Worm (Caenorhabditis elegans) whole organism, mixed stage, embryonic: ENCODE data around the gene K07F5.15.
A peak's percentile ranks its signal among the peaks of the same experiment; 100 is the strongest.

Experiments
- M03D4.4 ChIP-seq: sonication (generic microtip); optimal IDR thresholded peaks from 2 replicates; lab custom pipeline; 2017; ENCODE audit warnings: mild to moderate bottlenecking, missing genetic modification characterization, missing compliant biosample characterization
- bed-3 ChIP-seq: fragments of 200-800 bp; sonication (Bioruptor generic); optimal IDR thresholded peaks from 3 replicates; lab custom pipeline; 2018; ENCODE audit warnings: mild to moderate bottlenecking, missing genetic modification characterization, moderate library complexity, missing compliant biosample characterization
- blmp-1 ChIP-seq: fragments of 150-350 bp; optimal IDR thresholded peaks from 2 replicates; lab custom pipeline; 2014; ENCODE audit warnings: missing biosample characterization, missing genetic modification characterization
- ceh-39 ChIP-seq: fragments of 150-350 bp; optimal IDR thresholded peaks from 2 replicates; lab custom pipeline; 2014; ENCODE audit warnings: missing biosample characterization, missing genetic modification characterization
- ceh-43 ChIP-seq: fragments of 200-800 bp; sonication (Bioruptor generic); optimal IDR thresholded peaks from 2 replicates; lab custom pipeline; 2018; ENCODE audit warnings: mild to moderate bottlenecking, missing genetic modification characterization, moderate library complexity, missing compliant biosample characterization
- ceh-83 ChIP-seq: fragments of 200-800 bp; sonication (Bioruptor generic); optimal IDR thresholded peaks from 2 replicates; lab custom pipeline; 2018; ENCODE audit warnings: mild to moderate bottlenecking, missing genetic modification characterization, missing compliant biosample characterization
- ces-1 ChIP-seq: fragments of 150-350 bp; optimal IDR thresholded peaks from 2 replicates; lab custom pipeline; 2014; ENCODE audit warnings: missing biosample characterization, missing genetic modification reagents, missing genetic modification characterization
- drap-1 ChIP-seq: fragments of 200-800 bp; sonication (Bioruptor generic); optimal IDR thresholded peaks from 3 replicates; lab custom pipeline; 2018; ENCODE audit warnings: mild to moderate bottlenecking, missing genetic modification characterization, missing compliant biosample characterization
- elt-1 ChIP-seq: sonication (generic microtip); optimal IDR thresholded peaks from 2 replicates; lab custom pipeline; 2017; ENCODE audit warnings: missing genetic modification characterization, mild to moderate bottlenecking, missing compliant biosample characterization, antibody characterized with exemption, moderate library complexity, borderline replicate concordance; ENCODE audit not compliant: insufficient read depth
- elt-3 ChIP-seq: fragments of 150-350 bp; optimal IDR thresholded peaks from 2 replicates; lab custom pipeline; 2014; ENCODE audit warnings: missing biosample characterization, missing genetic modification characterization
- flh-1 ChIP-seq: fragments of 200-800 bp; sonication (Bioruptor generic); optimal IDR thresholded peaks from 2 replicates; lab custom pipeline; 2018; ENCODE audit warnings: mild to moderate bottlenecking, missing genetic modification characterization, moderate library complexity, missing compliant biosample characterization
- ham-2 ChIP-seq: fragments of 200-800 bp; sonication (Bioruptor generic); optimal IDR thresholded peaks from 2 replicates; lab custom pipeline; 2018; ENCODE audit warnings: mild to moderate bottlenecking, missing genetic modification characterization, missing compliant biosample characterization
- lin-13 ChIP-seq: fragments of 150-350 bp; optimal IDR thresholded peaks from 2 replicates; lab custom pipeline; 2014; ENCODE audit warnings: missing biosample characterization, missing genetic modification characterization
- lin-32 ChIP-seq: fragments of 200-800 bp; sonication (Bioruptor generic); optimal IDR thresholded peaks from 2 replicates; lab custom pipeline; 2018; ENCODE audit warnings: mild to moderate bottlenecking, missing genetic modification characterization, missing compliant biosample characterization
- lsy-2 ChIP-seq: fragments of 150-350 bp; optimal IDR thresholded peaks from 2 replicates; lab custom pipeline; 2014; ENCODE audit warnings: missing biosample characterization, missing genetic modification characterization
- mab-5 ChIP-seq: fragments of 150-350 bp; optimal IDR thresholded peaks from 2 replicates; lab custom pipeline; 2014; ENCODE audit warnings: missing biosample characterization, missing genetic modification characterization
- mep-1 ChIP-seq: fragments of 150-350 bp; optimal IDR thresholded peaks from 2 replicates; lab custom pipeline; 2017; ENCODE audit warnings: missing biosample characterization, missing genetic modification reagents, missing genetic modification characterization, inconsistent platforms
- mls-2 ChIP-seq: sonication (generic microtip); optimal IDR thresholded peaks from 2 replicates; lab custom pipeline; 2016; ENCODE audit warnings: mild to moderate bottlenecking, missing genetic modification characterization, moderate library complexity, missing compliant biosample characterization
- nhr-2 ChIP-seq: fragments of 150-350 bp; optimal IDR thresholded peaks from 2 replicates; lab custom pipeline; 2014; ENCODE audit warnings: missing biosample characterization, missing genetic modification characterization
- nhr-237 ChIP-seq: fragments of 150-350 bp; optimal IDR thresholded peaks from 2 replicates; lab custom pipeline; 2014; ENCODE audit warnings: missing biosample characterization, missing genetic modification characterization
- nhr-28 ChIP-seq: fragments of 150-350 bp; optimal IDR thresholded peaks from 2 replicates; lab custom pipeline; 2014; ENCODE audit warnings: missing biosample characterization, missing genetic modification characterization
- nhr-76 ChIP-seq: sonication (generic microtip); optimal IDR thresholded peaks from 2 replicates; lab custom pipeline; 2017; ENCODE audit warnings: missing biosample characterization, missing genetic modification characterization
- sem-2 ChIP-seq: fragments of 200-800 bp; sonication (Bioruptor generic); optimal IDR thresholded peaks from 2 replicates; lab custom pipeline; 2018; ENCODE audit warnings: mild to moderate bottlenecking, missing genetic modification characterization, missing compliant biosample characterization
- sptf-1 ChIP-seq: sonication (generic microtip); optimal IDR thresholded peaks from 2 replicates; lab custom pipeline; 2017; ENCODE audit warnings: mild to moderate bottlenecking, missing genetic modification characterization, moderate library complexity, missing compliant biosample characterization
- tbx-8 ChIP-seq: fragments of 200-800 bp; sonication (Bioruptor generic); optimal IDR thresholded peaks from 2 replicates; lab custom pipeline; 2018; ENCODE audit warnings: mild to moderate bottlenecking, missing genetic modification characterization, moderate library complexity, missing compliant biosample characterization
- unc-39 ChIP-seq: fragments of 150-350 bp; optimal IDR thresholded peaks from 2 replicates; lab custom pipeline; 2014; ENCODE audit warnings: missing biosample characterization, missing genetic modification characterization
- unc-62 ChIP-seq: fragments of 150-350 bp; optimal IDR thresholded peaks from 2 replicates; lab custom pipeline; 2014; ENCODE audit warnings: missing biosample characterization, missing genetic modification reagents, missing genetic modification characterization
- zip-8 ChIP-seq: fragments of 150-350 bp; optimal IDR thresholded peaks from 2 replicates; lab custom pipeline; 2014; ENCODE audit warnings: missing biosample characterization, missing genetic modification characterization
- ztf-11 ChIP-seq: fragments of 150-350 bp; optimal IDR thresholded peaks from 2 replicates; lab custom pipeline; 2014; ENCODE audit warnings: missing biosample characterization, missing genetic modification characterization

The K07F5.15 gene

ce11 chrIV:9852818-9853466 is 11.9 kb upstream of the K07F5.15 start:
- TF ChIP-seq lin-32 (GFP tag; lab: Kevin White, UChicago) (peak; percentile 62), ceh-43 (GFP tag; lab: Kevin White, UChicago) (no peak)

ce11 chrIV:9854952-9855351 is 9.9 kb upstream of the K07F5.15 start:
- no peak for TF ChIP-seq sptf-1
- no peak for TF ChIP-seq blmp-1 (tag; lab: Kevin White, UChicago)
- TF ChIP-seq mls-2 (tag; lab: Kevin White, UChicago): no peak
- no peak for TF ChIP-seq ceh-43 (GFP tag; lab: Kevin White, UChicago)
- TF ChIP-seq ztf-11: no peak
- TF ChIP-seq unc-39 (tag; lab: Kevin White, UChicago): no peak
- TF ChIP-seq tbx-8 (GFP tag; lab: Kevin White, UChicago): no peak
- no peak for TF ChIP-seq sem-2
- no peak for TF ChIP-seq nhr-2 (tag; lab: Kevin White, UChicago)
- TF ChIP-seq M03D4.4 (tag; lab: Kevin White, UChicago): no peak
- TF ChIP-seq lin-13 (tag; lab: Kevin White, UChicago): no peak
- no peak for TF ChIP-seq ceh-83
- no peak for TF ChIP-seq ces-1
- TF ChIP-seq drap-1 (GFP tag; lab: Kevin White, UChicago): no peak
- no peak for TF ChIP-seq ham-2
- no peak for TF ChIP-seq lin-32 (GFP tag; lab: Kevin White, UChicago)
- TF ChIP-seq nhr-237 (tag; lab: Kevin White, UChicago): no peak
- TF ChIP-seq elt-3: no peak
- TF ChIP-seq, all 35 proteins: peak for 0

- TF ChIP-seq lin-13 (tag; lab: Kevin White, UChicago) (no peak), unc-62 (GFP tag; lab: Kevin White, UChicago) (no peak), zip-8 (tag; lab: Kevin White, UChicago) (no peak), unc-39 (tag; lab: Kevin White, UChicago) (no peak), ham-2 (no peak), sem-2 (no peak), ceh-39 (no peak), nhr-237 (tag; lab: Kevin White, UChicago) (no peak), ztf-11 (no peak), flh-1 (no peak), nhr-28 (tag; lab: Kevin White, UChicago) (no peak)
Observed at ce11 chrIV:9855712-9856111, 9.2 kb upstream of the K07F5.15 start, which contains the start of gene K07F5.12. K07F5.12 (plus strand) TSS chrIV:9856012.

ce11 chrIV:9857952-9858488 is 6.9 kb upstream of the K07F5.15 start, which contains the start of gene npp-1:
npp-1 (plus strand) TSS chrIV:9858488.
- peak; percentile 64 for TF ChIP-seq mep-1 (tag; lab: Kevin White, UChicago)
- no peak for TF ChIP-seq blmp-1 (tag; lab: Kevin White, UChicago)
- no peak for TF ChIP-seq elt-1 (tag; lab: Kevin White, UChicago)
- TF ChIP-seq ceh-39: peak; percentile 67
- no peak for TF ChIP-seq mab-5 (tag; lab: Kevin White, UChicago)
- peak; percentile 21 for TF ChIP-seq lsy-2
- no peak for TF ChIP-seq sem-2
- no peak for TF ChIP-seq ham-2
- no peak for TF ChIP-seq bed-3 (GFP tag; lab: Kevin White, UChicago)
- TF ChIP-seq nhr-2 (tag; lab: Kevin White, UChicago): no peak
- no peak for TF ChIP-seq nhr-28 (tag; lab: Kevin White, UChicago)
- TF ChIP-seq drap-1 (GFP tag; lab: Kevin White, UChicago): no peak
- TF ChIP-seq nhr-237 (tag; lab: Kevin White, UChicago): no peak
- TF ChIP-seq mls-2 (tag; lab: Kevin White, UChicago): no peak
- TF ChIP-seq lin-32 (GFP tag; lab: Kevin White, UChicago): no peak
- TF ChIP-seq nhr-76: no peak
- no peak for TF ChIP-seq unc-39 (tag; lab: Kevin White, UChicago)

ce11 chrIV:9858970-9859369 is 5.9 kb upstream of the K07F5.15 start:
- no peak for TF ChIP-seq lsy-2
- no peak for TF ChIP-seq drap-1 (GFP tag; lab: Kevin White, UChicago)
- no peak for TF ChIP-seq ceh-39
- TF ChIP-seq zip-8 (tag; lab: Kevin White, UChicago): no peak
